Fruit fly (Drosophila melanogaster) Kc167 (cell line): ENCODE results near the gene mei-P26.

Experiments
- Myc ChIP-seq: fragments of >200 bp; optimal IDR thresholded peaks from 2 replicates; lab custom pipeline; 2017; ENCODE audit warnings: missing external identifiers
- Sin3A ChIP-seq: fragments of >200 bp; optimal IDR thresholded peaks from 2 replicates; lab custom pipeline; 2018; ENCODE audit warnings: missing external identifiers
- h ChIP-seq: fragments of >200 bp; optimal IDR thresholded peaks from 3 replicates; lab custom pipeline; 2018; ENCODE audit warnings: missing external identifiers
- insv ChIP-seq: fragments of >200 bp; optimal IDR thresholded peaks from 3 replicates; lab custom pipeline; 2018; ENCODE audit warnings: missing external identifiers
- psq ChIP-seq: fragments of >200 bp; optimal IDR thresholded peaks from 2 replicates; lab custom pipeline; 2017; ENCODE audit warnings: missing external identifiers
- ttk ChIP-seq: sonication (Bioruptor generic); optimal IDR thresholded peaks from 2 replicates; lab custom pipeline; 2017; ENCODE audit warnings: missing external identifiers

- TF ChIP-seq insv (lab: Kevin White, UChicago) (no peak), psq (lab: Kevin White, UChicago) (no peak), ttk (lab: Kevin White, UChicago) (no peak), Sin3A (lab: Kevin White, UChicago) (no peak), Myc (lab: Kevin White, UChicago) (no peak), h (no peak)
These were observed 33.3 kb downstream of the mei-P26 start, which contains the start of gene CG12118 for dm6 chrX:9196362-9196761.
